Worm (Caenorhabditis elegans) whole organism, L4/young adult: ENCODE results near the gene wht-5.

Source experiments
- W03F9.2 ChIP-seq: fragments of 150-350 bp; optimal IDR thresholded peaks from 2 replicates; lab custom pipeline; 2014; ENCODE audit warnings: missing biosample characterization, missing genetic modification characterization
- dao-5 ChIP-seq: sonication (generic microtip); optimal IDR thresholded peaks from 2 replicates; lab custom pipeline; 2016; ENCODE audit warnings: missing genotype, missing genetic modification characterization, moderate library complexity, missing compliant biosample characterization
- him-1 ChIP-seq: sonication (generic microtip); optimal IDR thresholded peaks from 2 replicates; lab custom pipeline; 2016; ENCODE audit warnings: missing genotype, missing genetic modification reagents, missing genetic modification characterization, missing compliant biosample characterization

wht-5 gene

ce11 chrIV:12335248-12335647 lies 2.1 kb upstream of the wht-5 start:
- TF ChIP-seq W03F9.2 (tag; lab: Kevin White, UChicago) (no peak), dao-5 (tag; lab: Kevin White, UChicago) (no peak)

- TF ChIP-seq W03F9.2 (tag; lab: Kevin White, UChicago) (no peak), dao-5 (tag; lab: Kevin White, UChicago) (no peak), him-1 (tag; lab: Kevin White, UChicago) (no peak)
These were observed 1.6 kb upstream of the wht-5 start, which contains the start of gene F19B6.1 for ce11 chrIV:12335798-12336197. F19B6.1 (minus strand) TSS chrIV:12336075.

ce11 chrIV:12340885-12341284 lies 3.5 kb downstream of the wht-5 start:
- no peak for TF ChIP-seq W03F9.2 (tag; lab: Kevin White, UChicago)
- TF ChIP-seq him-1 (tag; lab: Kevin White, UChicago), result no peak
- TF ChIP-seq dao-5 (tag; lab: Kevin White, UChicago), result no peak

- TF ChIP-seq W03F9.2 (tag; lab: Kevin White, UChicago), result no peak
- TF ChIP-seq him-1 (tag; lab: Kevin White, UChicago), result no peak
- TF ChIP-seq dao-5 (tag; lab: Kevin White, UChicago), result no peak
These were observed 12.3 kb downstream of the wht-5 start, which contains the start of gene best-22 for ce11 chrIV:12349639-12350038. best-22 (plus strand) TSS chrIV:12349939.

ce11 chrIV:12350235-12350634 lies 12.9 kb downstream of the wht-5 start:
- TF ChIP-seq him-1 (tag; lab: Kevin White, UChicago) (no peak), dao-5 (tag; lab: Kevin White, UChicago) (no peak), W03F9.2 (tag; lab: Kevin White, UChicago) (no peak)

- TF ChIP-seq W03F9.2 (tag; lab: Kevin White, UChicago) (no peak), him-1 (tag; lab: Kevin White, UChicago) (no peak), dao-5 (tag; lab: Kevin White, UChicago) (no peak)
These were observed 22.6 kb downstream of the wht-5 start for ce11 chrIV:12359979-12360378.

ce11 chrIV:12360742-12361195 lies 23.4 kb downstream of the wht-5 start, which contains the start of gene sec-24.2:
sec-24.2 (minus strand) TSS chrIV:12360792.
- TF ChIP-seq W03F9.2 (tag; lab: Kevin White, UChicago) (no peak), him-1 (tag; lab: Kevin White, UChicago) (no peak), dao-5 (tag; lab: Kevin White, UChicago) (no peak)

ce11 chrIV:12361392-12362092 lies 24.2 kb downstream of the wht-5 start, which contains the start of the genes ccr-4 and ZC518.8:
ccr-4 (plus strand) TSS chrIV:12361542.
ZC518.8 (minus strand) TSS chrIV:12361908.
- no peak for TF ChIP-seq him-1 (tag; lab: Kevin White, UChicago)

- TF ChIP-seq dao-5 (tag; lab: Kevin White, UChicago) (no peak), him-1 (tag; lab: Kevin White, UChicago) (no peak), W03F9.2 (tag; lab: Kevin White, UChicago) (no peak)
These were observed 27.6 kb downstream of the wht-5 start for ce11 chrIV:12364964-12365363.

ce11 chrIV:12366571-12366970 lies 29.2 kb downstream of the wht-5 start:
- TF ChIP-seq W03F9.2 (tag; lab: Kevin White, UChicago) (no peak), dao-5 (tag; lab: Kevin White, UChicago) (no peak), him-1 (tag; lab: Kevin White, UChicago) (no peak)

- TF ChIP-seq W03F9.2 (tag; lab: Kevin White, UChicago) (no peak), him-1 (tag; lab: Kevin White, UChicago) (no peak), dao-5 (tag; lab: Kevin White, UChicago) (no peak)
These were observed 34.0 kb downstream of the wht-5 start for ce11 chrIV:12371340-12371739.

- TF ChIP-seq W03F9.2 (tag; lab: Kevin White, UChicago), result peak; percentile 86
- TF ChIP-seq him-1 (tag; lab: Kevin White, UChicago), result peak; percentile 70
- no peak for TF ChIP-seq dao-5 (tag; lab: Kevin White, UChicago)
These were observed 34.5 kb downstream of the wht-5 start, which contains the start of gene wdr-46 for ce11 chrIV:12371879-12372278. wdr-46 (plus strand) TSS chrIV:12372253.

ce11 chrIV:12376021-12376420 lies 38.6 kb downstream of the wht-5 start, which contains the start of gene atz-1:
atz-1 (minus strand) TSS chrIV:12376121.
- TF ChIP-seq dao-5 (tag; lab: Kevin White, UChicago) (no peak), him-1 (tag; lab: Kevin White, UChicago) (no peak), W03F9.2 (tag; lab: Kevin White, UChicago) (no peak)

ce11 chrIV:12378919-12379318 lies 41.5 kb downstream of the wht-5 start:
- TF ChIP-seq dao-5 (tag; lab: Kevin White, UChicago), result no peak
- no peak for TF ChIP-seq him-1 (tag; lab: Kevin White, UChicago)
- TF ChIP-seq W03F9.2 (tag; lab: Kevin White, UChicago), result no peak
